Worm (Caenorhabditis elegans): ENCODE results near the gene C24H12.8.

- TF ChIP-seq ceh-100 (GFP tag; IDR thresholded peaks at IDR 0.05) (no peak), mes-4 (tag; optimal IDR thresholded peaks at IDR 0.05) (no peak), pha-4 (tag; optimal IDR thresholded peaks at IDR 0.05) (no peak), Y79H2A.3 (GFP tag; conservative IDR thresholded peaks at IDR 0.05) (no peak), ama-1 (optimal IDR thresholded peaks at IDR 0.05) (no peak), ama-1 (GFP tag; optimal IDR thresholded peaks at IDR 0.05) (no peak), tlf-1 (GFP tag; optimal IDR thresholded peaks at IDR 0.05) (no peak), nfya-1 (tag; optimal IDR thresholded peaks at IDR 0.05; ENCODE audit: borderline replicate concordance, insufficient read depth) (no peak), ztf-6 (GFP tag; IDR thresholded peaks at IDR 0.05) (no peak), dpff-1 (tag; optimal IDR thresholded peaks at IDR 0.05) (no peak), F37B4.10 (GFP tag; IDR thresholded peaks at IDR 0.05) (no peak), aptf-2 (GFP tag; conservative IDR thresholded peaks at IDR 0.05) (no peak), ets-4 (GFP tag; optimal IDR thresholded peaks at IDR 0.05) (no peak)
Measured at ce11 chrII:457790-458189, 34.8 kb upstream of the C24H12.8 start, which contains the start of gene gvd-1.
